Fruit fly (Drosophila melanogaster): ENCODE measurements around the gene Eig71Ef.

dm6 chr3L:15703330-15704119 lies 46.3 kb upstream of the Eig71Ef start:
- TF ChIP-seq Lpt (GFP tag; optimal IDR thresholded peaks at IDR 0.05) (no peak), salr (GFP tag; optimal IDR thresholded peaks at IDR 0.05) (no peak), cyc (GFP tag; optimal IDR thresholded peaks at IDR 0.05) (no peak), Hr39 (GFP tag; optimal IDR thresholded peaks at IDR 0.05) (no peak), Blimp-1 (GFP tag; optimal IDR thresholded peaks at IDR 0.05) (no peak), svp (GFP tag) (no peak), CG15336 (GFP tag; IDR thresholded peaks at IDR 0.05) (no peak), CG8632 (GFP tag; optimal IDR thresholded peaks at IDR 0.05) (no peak)
